Worm (Caenorhabditis elegans) whole organism, midembryonic: ENCODE results near the gene twk-36.

Experiments used
- T22C8.4 ChIP-seq: fragments of 200-800 bp; sonication (Bioruptor generic); IDR thresholded peaks from 2 replicates; pipeline ENCODE4 v1.3.6; 2022; ENCODE audit warnings: missing genetic modification characterization, missing compliant biosample characterization
- cog-1 ChIP-seq: sonication (generic microtip); optimal IDR thresholded peaks from 2 replicates; lab custom pipeline; 2016; ENCODE audit warnings: missing genetic modification characterization, missing compliant biosample characterization
- flt-1 ChIP-seq: fragments of 200-800 bp; sonication (Bioruptor generic); IDR thresholded peaks from 2 replicates; pipeline ENCODE4 v1.3.6; 2022; ENCODE audit warnings: missing genetic modification characterization, missing compliant biosample characterization
- klf-2 ChIP-seq: fragments of 200-800 bp; sonication (Bioruptor generic); conservative IDR thresholded peaks from 2 replicates; pipeline ENCODE4 v1.3.6; 2022; ENCODE audit warnings: missing genetic modification reagents, missing genetic modification characterization, missing compliant biosample characterization
- med-1 ChIP-seq: sonication (generic microtip); optimal IDR thresholded peaks from 2 replicates; lab custom pipeline; 2017; ENCODE audit warnings: missing genetic modification characterization, mild to moderate bottlenecking, missing compliant biosample characterization, antibody characterized with exemption, missing genetic modification reagents; ENCODE audit not compliant: insufficient read depth
- ref-1 ChIP-seq: fragments of 200-800 bp; sonication (Bioruptor generic); conservative IDR thresholded peaks from 2 replicates; pipeline ENCODE4 v1.3.6; 2022; ENCODE audit warnings: missing genetic modification reagents, missing genetic modification characterization, missing compliant biosample characterization
- tab-1 ChIP-seq: fragments of 200-800 bp; sonication (Bioruptor generic); IDR thresholded peaks from 2 replicates; pipeline ENCODE4 v1.3.6; 2022; ENCODE audit warnings: missing genetic modification characterization, missing compliant biosample characterization
- ztf-29 ChIP-seq: fragments of 200-800 bp; sonication (Bioruptor generic); IDR thresholded peaks from 2 replicates; pipeline ENCODE4 v1.3.6; 2022; ENCODE audit warnings: missing genetic modification reagents, missing genetic modification characterization, missing compliant biosample characterization

- TF ChIP-seq ref-1 (GFP tag; lab: Robert Waterston, UW) (no peak), med-1 (no peak), tab-1 (GFP tag; lab: Robert Waterston, UW) (no peak), cog-1 (tag; lab: Kevin White, UChicago) (no peak), flt-1 (no peak), T22C8.4 (GFP tag; lab: Robert Waterston, UW) (no peak), ztf-29 (no peak), klf-2 (GFP tag; lab: Robert Waterston, UW) (no peak)
These were observed 36.7 kb upstream of the twk-36 start, which contains the start of gene srab-12 for ce11 chrV:17783542-17783941.
